Fruit fly (Drosophila melanogaster) whole organism, embryonic: ENCODE data around the gene rhea.

ENCODE experiments used
- Camta ChIP-seq: fragments of 200-800 bp; sonication (Bioruptor generic); optimal IDR thresholded peaks from 2 replicates; lab custom pipeline; 2016; ENCODE audit warnings: missing biosample characterization, missing genetic modification characterization
- kah ChIP-seq: fragments of 200-800 bp; sonication (Bioruptor generic); optimal IDR thresholded peaks from 2 replicates; lab custom pipeline; 2018; ENCODE audit warnings: missing biosample characterization, mild to moderate bottlenecking, missing genetic modification characterization
- psq ChIP-seq: fragments of 200-800 bp; sonication (Bioruptor generic); optimal IDR thresholded peaks from 2 replicates; lab custom pipeline; 2017; ENCODE audit warnings: missing biosample characterization, missing genetic modification characterization
- ranshi ChIP-seq: fragments of 200-800 bp; sonication (Bioruptor generic); IDR thresholded peaks from 2 replicates; pipeline ENCODE4 v1.3.6; 2022; ENCODE audit warnings: missing biosample characterization, missing genetic modification characterization

- TF ChIP-seq kah (GFP tag; lab: Kevin White, UChicago) (no peak), psq (GFP tag; lab: Kevin White, UChicago) (no peak), Camta (no peak), ranshi (no peak)
Measured at dm6 chr3L:8616935-8617334, 72.1 kb downstream of the rhea start, which contains the start of gene S-Lap1.
